Worm (Caenorhabditis elegans): ENCODE measurements around the gene slc-28.1.

slc-28.1 gene

ce11 chrV:3442609-3443008, 21.0 kb upstream of the slc-28.1 start:
- TF ChIP-seq nhr-6 (tag; optimal IDR thresholded peaks at IDR 0.05) (no peak), aha-1 (tag) (peak; percentile 81)

DNA sequence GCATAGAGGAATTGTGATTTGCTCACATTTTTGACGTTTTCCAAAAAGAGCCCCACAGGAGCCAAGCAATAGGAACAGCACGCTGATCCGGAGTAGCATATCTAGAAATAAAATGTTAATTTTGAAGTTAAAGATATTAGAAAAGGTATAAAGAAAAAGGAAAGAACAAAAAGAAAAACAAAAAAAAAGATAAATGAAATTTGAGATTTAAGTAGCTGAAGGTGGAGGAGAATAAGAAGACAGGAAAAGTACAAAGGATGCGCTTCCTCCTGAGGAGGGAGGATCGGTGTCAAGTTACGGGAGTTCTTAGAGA, 18.9 kb upstream of the slc-28.1 start, which contains the start of gene cfz-2:
cfz-2 (minus strand) TSS at position 101 of the 313 bp plus-strand sequence.
- TF ChIP-seq F37D6.2 (tag; optimal IDR thresholded peaks at IDR 0.05) (no peak), ceh-82 (tag; optimal IDR thresholded peaks at IDR 0.05) (no peak), hif-1 (tag; optimal IDR thresholded peaks at IDR 0.05) (no peak), vab-7 (GFP tag; IDR thresholded peaks at IDR 0.05) (no peak), aha-1 (tag) (no peak), zfp-2 (tag; optimal IDR thresholded peaks at IDR 0.05) (no peak), nhr-11 (tag; optimal IDR thresholded peaks at IDR 0.05) (no peak)

ce11 chrV:3445090-3445832, 18.4 kb upstream of the slc-28.1 start:
- no peak for TF ChIP-seq ceh-62 (tag; optimal IDR thresholded peaks at IDR 0.05)
- TF ChIP-seq unc-62 (GFP tag; optimal IDR thresholded peaks at IDR 0.05 in 1 of 2) = peak in 1 of 2 experiments; percentile 83
- no peak for TF ChIP-seq unc-62 (tag; optimal IDR thresholded peaks at IDR 0.05)

ce11 chrV:3449810-3450209, 13.8 kb upstream of the slc-28.1 start:
- no peak for TF ChIP-seq dve-1 (tag; optimal IDR thresholded peaks at IDR 0.05; ENCODE audit: insufficient read depth)
- TF ChIP-seq nhr-237 (tag; optimal IDR thresholded peaks at IDR 0.05) = no peak
- TF ChIP-seq nhr-48 (tag; optimal IDR thresholded peaks at IDR 0.05) = no peak
- no peak for TF ChIP-seq ceh-82 (tag; optimal IDR thresholded peaks at IDR 0.05)
- no peak for TF ChIP-seq attf-4 (tag; optimal IDR thresholded peaks at IDR 0.05)
- no peak for TF ChIP-seq nhr-102 (tag; optimal IDR thresholded peaks at IDR 0.05)
- no peak for TF ChIP-seq tag-97 (GFP tag; IDR thresholded peaks at IDR 0.05)
- TF ChIP-seq ceh-20 (GFP tag; IDR thresholded peaks at IDR 0.05) = no peak
- no peak for TF ChIP-seq nhr-76 (tag; optimal IDR thresholded peaks at IDR 0.05)
- no peak for TF ChIP-seq mxl-2 (GFP tag; conservative IDR thresholded peaks at IDR 0.05)
- no peak for TF ChIP-seq nhr-42 (GFP tag; IDR thresholded peaks at IDR 0.05)
- no peak for TF ChIP-seq rbr-2 (tag; optimal IDR thresholded peaks at IDR 0.05)
- TF ChIP-seq F37D6.2 (tag; optimal IDR thresholded peaks at IDR 0.05) = no peak
- no peak for TF ChIP-seq zag-1 (tag; optimal IDR thresholded peaks at IDR 0.05)
- no peak for TF ChIP-seq spr-3 (GFP tag; optimal IDR thresholded peaks at IDR 0.05)
- no peak for TF ChIP-seq mep-1 (tag; optimal IDR thresholded peaks at IDR 0.05)
- TF ChIP-seq zip-11 (GFP tag; IDR thresholded peaks at IDR 0.05) = no peak
- TF ChIP-seq nhr-28 (tag; optimal IDR thresholded peaks at IDR 0.05) = no peak
- no peak for TF ChIP-seq unc-130 (GFP tag; optimal IDR thresholded peaks at IDR 0.05)
- TF ChIP-seq lin-13 (GFP tag; optimal IDR thresholded peaks at IDR 0.05) = no peak

- TF ChIP-seq zfp-3 (GFP tag; conservative IDR thresholded peaks at IDR 0.05) (no peak), unc-130 (GFP tag; optimal IDR thresholded peaks at IDR 0.05) (no peak), hmg-1.1 (GFP tag; IDR thresholded peaks at IDR 0.05) (no peak), mes-2 (tag; optimal IDR thresholded peaks at IDR 0.05; ENCODE audit: poor library complexity, severe bottlenecking) (no peak), aha-1 (tag) (peak; percentile 70), F49E8.2 (tag; optimal IDR thresholded peaks at IDR 0.05; ENCODE audit: borderline replicate concordance) (no peak), tag-97 (GFP tag; IDR thresholded peaks at IDR 0.05) (no peak), unc-62 (GFP tag; optimal IDR thresholded peaks at IDR 0.05 in 1 of 2) (peak in 1 of 2 experiments; percentile 91), unc-62 (tag; optimal IDR thresholded peaks at IDR 0.05) (no peak), mxl-3 (GFP tag; optimal IDR thresholded peaks at IDR 0.05) (no peak), F10B5.3 (tag; optimal IDR thresholded peaks at IDR 0.05) (no peak), nhr-28 (tag; optimal IDR thresholded peaks at IDR 0.05) (no peak)
Observed at ce11 chrV:3450351-3450750, 13.3 kb upstream of the slc-28.1 start.
